Worm (Caenorhabditis elegans): Measurements from ENCODE around the gene srd-19.

DNA sequence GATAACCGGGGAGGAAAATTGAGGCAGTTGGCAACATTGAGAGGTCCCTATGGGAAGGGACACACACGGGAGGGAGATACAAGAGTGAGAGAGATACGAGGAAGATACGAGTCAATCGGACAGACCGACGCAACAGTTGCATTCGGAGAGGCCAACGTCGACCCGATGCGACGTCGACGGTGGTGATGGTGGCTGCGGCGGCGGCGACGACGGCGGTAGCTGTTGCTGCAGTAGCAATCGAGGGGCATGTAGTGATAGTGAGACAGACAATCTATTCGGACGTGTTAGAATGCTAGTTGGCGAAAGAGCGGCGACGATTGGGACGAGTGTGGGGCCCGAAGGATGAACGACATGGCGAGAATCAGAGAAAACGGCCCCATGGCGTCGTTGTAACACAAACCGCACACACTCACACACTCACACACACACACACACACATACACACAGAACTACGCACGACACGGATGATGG is 35.2 kb downstream of the srd-19 start:
- no peak for TF ChIP-seq him-1 (tag; optimal IDR thresholded peaks at IDR 0.05)
- no peak for TF ChIP-seq W03F9.2 (tag; optimal IDR thresholded peaks at IDR 0.05)

All from whole organism, L4/young adult.